Fruit fly (Drosophila melanogaster) whole organism, prepupa: ENCODE results near the gene CG43064.

Experiments
- CG11294 ChIP-seq: fragments of 200-800 bp; sonication (Bioruptor generic); IDR thresholded peaks from 2 replicates; pipeline ENCODE4 v1.3.6; 2022; ENCODE audit warnings: missing biosample characterization, missing genetic modification characterization
- CG11762 ChIP-seq: fragments of 200-800 bp; sonication (Bioruptor generic); optimal IDR thresholded peaks from 3 replicates; lab custom pipeline; 2016; ENCODE audit warnings: missing biosample characterization, missing genetic modification characterization; ENCODE audit not compliant: insufficient read depth
- CG11902 ChIP-seq: fragments of 200-800 bp; sonication (Bioruptor generic); optimal IDR thresholded peaks from 3 replicates; lab custom pipeline; 2016; ENCODE audit warnings: missing biosample characterization, missing genetic modification characterization
- CG15336 ChIP-seq: fragments of 200-800 bp; sonication (Bioruptor generic); IDR thresholded peaks from 2 replicates; pipeline ENCODE4 v1.3.6; 2022; ENCODE audit warnings: missing biosample characterization, missing genetic modification characterization
- CG1621 ChIP-seq: fragments of 200-800 bp; sonication (Bioruptor generic); optimal IDR thresholded peaks from 3 replicates; lab custom pipeline; 2018; ENCODE audit warnings: missing biosample characterization, mild to moderate bottlenecking, missing genetic modification characterization
- CG3032 ChIP-seq: fragments of 200-800 bp; optimal IDR thresholded peaks from 2 replicates; lab custom pipeline; 2019; ENCODE audit warnings: missing biosample characterization, mild to moderate bottlenecking, missing genetic modification characterization, moderate library complexity
- CG31627 ChIP-seq: fragments of 200-800 bp; sonication (Bioruptor generic); optimal IDR thresholded peaks from 3 replicates; lab custom pipeline; 2016; ENCODE audit warnings: missing biosample characterization, missing genetic modification characterization
- CG34406 ChIP-seq: fragments of 200-800 bp; sonication (Bioruptor generic); optimal IDR thresholded peaks from 3 replicates; lab custom pipeline; 2016; ENCODE audit warnings: missing biosample characterization, missing genetic modification characterization
- CG4318 ChIP-seq: fragments of 200-800 bp; sonication (Bioruptor generic); optimal IDR thresholded peaks from 3 replicates; lab custom pipeline; 2017; ENCODE audit warnings: missing biosample characterization, mild to moderate bottlenecking, missing genetic modification characterization
- CG6792 ChIP-seq: fragments of 200-800 bp; sonication (Bioruptor generic); optimal IDR thresholded peaks from 3 replicates; lab custom pipeline; 2016; ENCODE audit warnings: missing biosample characterization, missing genetic modification characterization
- CG6808 ChIP-seq: fragments of 200-800 bp; sonication (Bioruptor generic); optimal IDR thresholded peaks from 3 replicates; lab custom pipeline; 2017; ENCODE audit warnings: missing biosample characterization, missing genetic modification characterization, mild to moderate bottlenecking, moderate library complexity, missing genetic modification reagents
- CG6854 ChIP-seq: fragments of 200-800 bp; sonication (Bioruptor generic); optimal IDR thresholded peaks from 2 replicates; lab custom pipeline; 2017; ENCODE audit warnings: missing biosample characterization, mild to moderate bottlenecking, missing genetic modification characterization
- CG8319 ChIP-seq: fragments of 200-800 bp; sonication (Bioruptor generic); optimal IDR thresholded peaks from 3 replicates; lab custom pipeline; 2016; ENCODE audit warnings: missing biosample characterization, missing genetic modification characterization
- CG8632 ChIP-seq: fragments of 200-800 bp; sonication (Bioruptor generic); optimal IDR thresholded peaks from 3 replicates; lab custom pipeline; 2016; ENCODE audit warnings: missing biosample characterization, missing genetic modification characterization
- Eip78C ChIP-seq: fragments of 200-800 bp; sonication (Bioruptor generic); peaks from one replicate; lab custom pipeline; 2016; ENCODE audit warnings: missing biosample characterization, missing genetic modification characterization
- Ets96B ChIP-seq: fragments of 200-800 bp; optimal IDR thresholded peaks from 2 replicates; lab custom pipeline; 2019; ENCODE audit warnings: missing biosample characterization, mild to moderate bottlenecking, missing genetic modification characterization, moderate library complexity
- Hr38 ChIP-seq: sonication (Bioruptor generic); optimal IDR thresholded peaks from 2 replicates; lab custom pipeline; 2016; ENCODE audit warnings: missing biosample characterization, missing genetic modification characterization
- Lpt ChIP-seq: fragments of 200-800 bp; sonication (Bioruptor generic); optimal IDR thresholded peaks from 3 replicates; lab custom pipeline; 2016; ENCODE audit warnings: missing biosample characterization, missing genetic modification characterization
- Smox ChIP-seq: fragments of 200-800 bp; sonication (Bioruptor generic); optimal IDR thresholded peaks from 3 replicates; lab custom pipeline; 2016; ENCODE audit warnings: missing biosample characterization, missing genetic modification characterization
- Sox102F ChIP-seq: fragments of 200-800 bp; sonication (Bioruptor generic); optimal IDR thresholded peaks from 2 replicates; lab custom pipeline; 2016; ENCODE audit warnings: missing biosample characterization, mild to moderate bottlenecking, missing genetic modification characterization
- Sox14 ChIP-seq: fragments of 200-800 bp; sonication (Bioruptor generic); optimal IDR thresholded peaks from 3 replicates; lab custom pipeline; 2016; ENCODE audit warnings: missing biosample characterization, missing genetic modification characterization
- Sox15 ChIP-seq: fragments of 200-800 bp; sonication (Bioruptor generic); optimal IDR thresholded peaks from 3 replicates; lab custom pipeline; 2016; ENCODE audit warnings: missing biosample characterization, missing genetic modification characterization
- acj6 ChIP-seq: fragments of 200-800 bp; sonication (Bioruptor generic); optimal IDR thresholded peaks from 3 replicates; lab custom pipeline; 2016; ENCODE audit warnings: missing biosample characterization, missing genetic modification characterization
- cyc ChIP-seq: fragments of 200-800 bp; sonication (Bioruptor generic); optimal IDR thresholded peaks from 3 replicates; lab custom pipeline; 2016; ENCODE audit warnings: missing biosample characterization, missing genetic modification characterization
- dac ChIP-seq: fragments of 200-800 bp; sonication (Bioruptor generic); optimal IDR thresholded peaks from 2 replicates; lab custom pipeline; 2017; ENCODE audit warnings: missing biosample characterization, mild to moderate bottlenecking, missing genetic modification characterization
- dsx ChIP-seq: fragments of 200-800 bp; optimal IDR thresholded peaks from 3 replicates; lab custom pipeline; 2019; ENCODE audit warnings: missing biosample characterization, mild to moderate bottlenecking, missing genetic modification characterization, moderate library complexity; ENCODE audit not compliant: poor library complexity, severe bottlenecking
- eg ChIP-seq: fragments of 200-800 bp; sonication (Bioruptor generic); IDR thresholded peaks from 3 replicates; pipeline ENCODE4 v1.3.6; 2022; ENCODE audit warnings: missing biosample characterization, missing genetic modification characterization
- fd85E ChIP-seq: fragments of 200-800 bp; sonication (Bioruptor generic); optimal IDR thresholded peaks from 3 replicates; lab custom pipeline; 2016; ENCODE audit warnings: missing biosample characterization, missing genetic modification characterization
- fkh ChIP-seq: fragments of 200-800 bp; sonication (Bioruptor generic); optimal IDR thresholded peaks from 3 replicates; lab custom pipeline; 2017; ENCODE audit warnings: missing biosample characterization, mild to moderate bottlenecking, missing genetic modification characterization, moderate library complexity
- lz ChIP-seq: fragments of 200-800 bp; sonication (Bioruptor generic); optimal IDR thresholded peaks from 3 replicates; lab custom pipeline; 2016; ENCODE audit warnings: missing biosample characterization, missing genetic modification characterization
- pdm3 ChIP-seq: fragments of 200-800 bp; sonication (Bioruptor generic); optimal IDR thresholded peaks from 3 replicates; lab custom pipeline; 2016; ENCODE audit warnings: missing biosample characterization, missing genetic modification characterization
- ss ChIP-seq, 2 experiments: fragments of 200-800 bp; sonication (Bioruptor generic); optimal IDR thresholded peaks; 2 replicates in 1 of 2; 3 replicates in 1 of 2; lab custom pipeline; 2017 to 2018; ENCODE audit warnings: mild to moderate bottlenecking in 2 of 2, missing biosample characterization in 2 of 2, missing genetic modification characterization in 2 of 2, moderate library complexity in 1 of 2
- vri ChIP-seq: fragments of 200-800 bp; sonication (Bioruptor generic); optimal IDR thresholded peaks from 3 replicates; lab custom pipeline; 2016; ENCODE audit warnings: missing biosample characterization, mild to moderate bottlenecking, missing genetic modification characterization

CG43064 gene

DNA sequence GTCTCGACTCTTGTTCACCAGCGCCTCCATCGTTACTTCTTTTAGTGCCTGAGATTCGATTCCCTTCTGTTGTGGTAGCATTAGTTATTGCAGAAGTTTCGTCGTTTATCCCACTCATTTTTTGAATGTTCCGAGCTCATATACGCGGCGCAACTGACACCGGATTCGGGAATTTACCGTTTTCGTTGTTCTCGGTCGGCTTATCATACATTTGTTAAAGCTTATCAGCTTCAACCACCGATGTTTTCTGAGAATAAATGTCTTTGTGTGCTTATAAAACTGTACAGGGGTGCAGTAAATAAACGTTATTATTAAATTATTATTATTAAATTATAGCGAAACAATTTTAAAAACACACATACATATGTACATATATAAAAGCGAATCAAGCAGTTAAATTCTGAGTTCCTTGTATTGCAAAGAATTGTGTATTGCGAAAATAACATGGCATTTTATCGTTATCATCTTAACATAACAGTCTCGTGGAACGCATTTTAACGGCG, at the start of gene CG43064:
TSS of gene CG43064 (minus strand) at position 147 of the 503 bp plus-strand sequence.
- TF ChIP-seq Sox15 (GFP tag; lab: Kevin White, UChicago): no peak
- TF ChIP-seq CG8319 (GFP tag; lab: Kevin White, UChicago): no peak
- no peak for TF ChIP-seq CG4318
- TF ChIP-seq CG11902 (GFP tag; lab: Kevin White, UChicago): no peak
- no peak for TF ChIP-seq CG31627 (GFP tag; lab: Kevin White, UChicago)
- TF ChIP-seq Smox (GFP tag; lab: Kevin White, UChicago): no peak
- no peak for TF ChIP-seq CG11294 (GFP tag; lab: Robert Waterston, UW)
- TF ChIP-seq ss (GFP tag; optimal IDR thresholded peaks at IDR 0.05; lab: Kevin White, UChicago): no peak
- no peak for TF ChIP-seq CG8632 (GFP tag; lab: Kevin White, UChicago)
- TF ChIP-seq acj6 (GFP tag; lab: Kevin White, UChicago): no peak
- TF ChIP-seq CG11762: no peak
- TF ChIP-seq CG6854 (GFP tag; lab: Kevin White, UChicago): no peak
- TF ChIP-seq pdm3 (GFP tag; lab: Kevin White, UChicago): no peak
- no peak for TF ChIP-seq CG34406
- no peak for TF ChIP-seq dac (GFP tag; lab: Kevin White, UChicago)
- TF ChIP-seq CG6808: no peak
- no peak for TF ChIP-seq Sox102F (GFP tag; lab: Kevin White, UChicago)
- TF ChIP-seq cyc (GFP tag; lab: Kevin White, UChicago): no peak
- TF ChIP-seq, all 60 proteins: peak for 0

DNA sequence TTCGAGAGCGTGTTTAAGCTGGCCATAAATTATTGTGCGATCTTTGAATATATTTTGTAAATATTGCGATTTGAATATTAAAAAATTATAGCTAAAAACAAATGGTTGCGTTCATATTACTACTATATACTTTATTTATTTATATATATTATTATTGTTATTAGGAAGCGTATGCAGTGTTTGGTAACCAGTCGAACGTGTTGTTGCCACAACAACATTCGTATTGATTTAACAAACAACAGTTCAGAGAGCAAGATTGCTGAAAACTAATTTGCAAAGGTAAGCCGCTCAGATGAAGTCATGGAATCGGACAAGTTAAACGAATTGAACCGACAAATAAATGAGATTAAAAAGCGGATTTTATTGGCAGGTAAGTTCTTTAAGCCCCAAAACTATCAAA, 44.6 kb upstream of the CG43064 start, which contains the start of gene CCDC151:
TSS of gene CCDC151 (plus strand) at position 301 of the 400 bp plus-strand sequence.
- no peak for TF ChIP-seq eg (GFP tag; lab: Robert Waterston, UW)
- TF ChIP-seq cyc (GFP tag; lab: Kevin White, UChicago): no peak
- TF ChIP-seq dac (GFP tag; lab: Kevin White, UChicago): no peak
- TF ChIP-seq pdm3 (GFP tag; lab: Kevin White, UChicago): no peak
- no peak for TF ChIP-seq Sox15 (GFP tag; lab: Kevin White, UChicago)
- no peak for TF ChIP-seq CG31627 (GFP tag; lab: Kevin White, UChicago)
- TF ChIP-seq Eip78C (GFP tag; lab: Kevin White, UChicago): no peak
- no peak for TF ChIP-seq fkh (GFP tag; lab: Kevin White, UChicago)
- no peak for TF ChIP-seq CG1621 (tag; lab: Kevin White, UChicago)
- TF ChIP-seq dsx (GFP tag; lab: Kevin White, UChicago): no peak
- no peak for TF ChIP-seq lz
- no peak for TF ChIP-seq CG8319 (GFP tag; lab: Kevin White, UChicago)
- TF ChIP-seq Sox102F (GFP tag; lab: Kevin White, UChicago): no peak
- TF ChIP-seq Lpt (GFP tag; lab: Kevin White, UChicago): no peak
- TF ChIP-seq Hr38: no peak
- no peak for TF ChIP-seq CG11762
- TF ChIP-seq Ets96B (tag; lab: Kevin White, UChicago): no peak
- no peak for TF ChIP-seq CG3032 (tag; lab: Kevin White, UChicago)
- TF ChIP-seq Sox14 (GFP tag; lab: Kevin White, UChicago): no peak
- no peak for TF ChIP-seq CG34406

DNA sequence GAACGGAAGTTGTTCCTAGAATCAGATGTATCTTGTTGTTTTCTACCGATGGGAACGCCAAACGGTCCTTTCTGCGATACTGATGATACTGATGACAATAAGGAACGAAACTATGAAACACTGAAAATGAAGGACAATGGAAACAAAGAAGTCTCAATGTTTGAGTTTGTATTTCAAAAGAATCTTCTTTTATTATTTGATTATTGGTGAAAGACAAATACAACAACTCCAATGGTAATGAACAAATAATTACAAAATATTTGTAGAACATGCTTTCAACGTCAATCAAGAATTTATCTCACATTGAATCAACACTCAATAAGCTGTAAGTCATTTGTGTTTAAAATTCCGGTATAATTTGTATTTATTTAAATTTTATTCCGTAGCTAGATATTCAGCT, 42.3 kb upstream of the CG43064 start, which contains the start of gene Sprn:
TSS of gene Sprn (plus strand) at position 301 of the 400 bp plus-strand sequence.
- TF ChIP-seq CG6792 (GFP tag; lab: Kevin White, UChicago): no peak
- no peak for TF ChIP-seq CG4318
- TF ChIP-seq dac (GFP tag; lab: Kevin White, UChicago): no peak
- TF ChIP-seq vri (GFP tag; lab: Kevin White, UChicago): no peak
- TF ChIP-seq, all 60 proteins: peak for 0

DNA sequence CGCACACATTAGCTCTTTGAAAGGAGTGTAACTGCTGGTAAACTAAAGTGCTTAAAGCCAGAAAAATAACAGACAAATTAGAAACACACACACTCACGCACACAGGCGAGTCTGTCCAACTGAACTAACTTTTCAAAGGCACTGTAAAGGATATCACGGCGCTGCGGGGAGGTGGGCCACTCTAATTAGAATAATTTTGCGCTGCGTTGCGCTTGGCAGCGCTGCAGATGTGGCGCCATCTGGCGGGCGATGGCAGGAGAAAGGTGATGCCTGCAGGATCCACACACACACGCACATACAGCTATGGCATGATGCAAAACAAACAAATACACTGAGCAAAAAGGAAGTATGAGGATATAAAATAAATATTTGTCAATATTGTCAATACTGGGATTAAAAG, 39.5 kb upstream of the CG43064 start:
- TF ChIP-seq fd85E (GFP tag; lab: Kevin White, UChicago) (no peak), ss (GFP tag; optimal IDR thresholded peaks at IDR 0.05; lab: Kevin White, UChicago) (no peak), CG15336 (GFP tag; lab: Robert Waterston, UW) (no peak), pdm3 (GFP tag; lab: Kevin White, UChicago) (no peak)
